Worm (Caenorhabditis elegans): ENCODE data around the gene K05F1.13.

DNA sequence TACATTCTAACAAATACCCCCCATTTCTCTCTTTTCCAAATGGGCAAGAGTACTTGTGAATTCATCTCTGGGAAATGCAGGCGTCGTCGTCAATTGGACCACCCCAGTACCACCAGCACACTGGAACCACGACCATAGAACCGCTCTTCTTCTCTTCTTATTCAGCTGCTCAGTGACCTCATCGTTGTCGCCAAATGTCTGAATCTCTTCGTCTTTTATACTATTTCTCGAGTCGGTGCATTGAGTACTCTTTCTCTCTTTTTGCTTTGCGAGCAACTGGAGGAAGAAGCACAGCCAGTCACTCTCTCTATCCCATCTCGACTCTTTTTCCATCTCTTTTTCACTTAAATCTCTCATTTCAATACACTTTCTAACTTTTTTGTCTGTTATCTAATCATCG is 9.0 kb upstream of the K05F1.13 start:
- TF ChIP-seq F13C5.2 (tag; optimal IDR thresholded peaks at IDR 0.05) (peak; percentile 18), aly-1 (tag; optimal IDR thresholded peaks at IDR 0.05) (no peak), ets-7 (tag; optimal IDR thresholded peaks at IDR 0.05) (no peak), sea-1 (GFP tag; conservative IDR thresholded peaks at IDR 0.05) (no peak), flt-1 (GFP tag; IDR thresholded peaks at IDR 0.05) (no peak), ama-1 (optimal IDR thresholded peaks at IDR 0.05) (no peak), hnd-1 (tag; optimal IDR thresholded peaks at IDR 0.05) (no peak), B0310.2 (tag; optimal IDR thresholded peaks at IDR 0.05) (no peak), hmbx-1 (tag; optimal IDR thresholded peaks at IDR 0.05) (no peak), tbx-37 (GFP tag; conservative IDR thresholded peaks at IDR 0.05) (no peak), ceh-36 (tag; optimal IDR thresholded peaks at IDR 0.05) (no peak), ceh-13 (GFP tag; optimal IDR thresholded peaks at IDR 0.05) (no peak), tbx-11 (GFP tag; IDR thresholded peaks at IDR 0.05) (no peak), pes-1 (GFP tag; IDR thresholded peaks at IDR 0.05) (no peak)

Measured in whole organism, early embryonic.